Worm (Caenorhabditis elegans) whole organism, L2 larva: ENCODE results near the gene fbxb-47.

Source experiments
- elt-3 ChIP-seq: sonication (generic microtip); optimal IDR thresholded peaks from 2 replicates; lab custom pipeline; 2017; ENCODE audit warnings: missing biosample characterization, missing genetic modification characterization
- nhr-12 ChIP-seq: fragments of 150-350 bp; optimal IDR thresholded peaks from 2 replicates; lab custom pipeline; 2014; ENCODE audit warnings: missing biosample characterization, missing genetic modification characterization
- sma-9 ChIP-seq, 2 experiments: fragments of 150-350 bp in 1 of 2; sonication (generic microtip) in 1 of 2; optimal IDR thresholded peaks; 2 replicates each; lab custom pipeline; 2014 to 2016; ENCODE audit warnings: missing genetic modification characterization in 2 of 2, mild to moderate bottlenecking in 1 of 2, missing biosample characterization in 1 of 2, missing compliant biosample characterization in 1 of 2, missing genetic modification reagents in 1 of 2, moderate library complexity in 1 of 2
- unc-55 ChIP-seq: fragments of 150-350 bp; sonication (generic microtip); optimal IDR thresholded peaks from 3 replicates; lab custom pipeline; 2014; ENCODE audit warnings: missing biosample characterization, missing genetic modification reagents, missing genetic modification characterization

ce11 chrII:1731932-1732331, 28.7 kb upstream of the fbxb-47 start, which contains the start of gene ceh-82:
- TF ChIP-seq nhr-12 (tag; lab: Kevin White, UChicago) (no peak), unc-55 (no peak), sma-9 (GFP tag; optimal IDR thresholded peaks at IDR 0.05; lab: Kevin White, UChicago) (no peak), sma-9 (tag; optimal IDR thresholded peaks at IDR 0.05; lab: Kevin White, UChicago) (no peak), elt-3 (tag; lab: Kevin White, UChicago) (no peak)
